Worm (Caenorhabditis elegans): ENCODE measurements around the gene str-87.

DNA sequence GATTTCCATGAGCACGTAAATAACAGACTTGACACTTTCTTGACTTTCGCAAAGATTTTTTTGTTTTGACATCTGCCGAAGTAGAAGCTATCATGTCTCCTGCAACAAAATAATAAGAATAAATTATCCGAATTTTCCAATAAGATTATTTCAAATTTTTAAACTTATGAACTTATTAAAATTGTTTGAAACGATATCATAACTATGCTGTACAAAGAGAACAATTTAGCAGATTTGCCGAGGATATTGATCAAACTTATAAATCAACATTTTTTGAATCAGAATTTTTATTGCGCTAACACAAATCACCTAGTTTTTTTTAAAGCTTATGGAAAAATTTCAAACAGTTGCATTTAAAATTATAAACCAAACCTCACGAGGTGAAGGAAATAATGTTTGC, 15.7 kb downstream of the str-87 start, which contains the start of gene nhr-195:
- TF ChIP-seq klf-2 (GFP tag; conservative IDR thresholded peaks at IDR 0.05) (no peak), flt-1 (GFP tag; IDR thresholded peaks at IDR 0.05) (no peak), tab-1 (GFP tag; IDR thresholded peaks at IDR 0.05) (no peak), T22C8.4 (GFP tag; IDR thresholded peaks at IDR 0.05) (no peak), cog-1 (tag; optimal IDR thresholded peaks at IDR 0.05) (no peak), ztf-29 (GFP tag; IDR thresholded peaks at IDR 0.05) (no peak)
